Fruit fly (Drosophila melanogaster) whole organism, embryonic: Measurements from ENCODE around the gene Ctu2.
A peak's percentile ranks its signal among the peaks of the same experiment; 100 is the strongest.

Source experiments
- Atf3 ChIP-seq: fragments of 200-800 bp; sonication (Bioruptor generic); optimal IDR thresholded peaks from 3 replicates; lab custom pipeline; 2016; ENCODE audit warnings: missing biosample characterization, missing genetic modification characterization
- CG10366 ChIP-seq: fragments of 200-800 bp; sonication (Bioruptor generic); IDR thresholded peaks from 2 replicates; pipeline ENCODE4 v1.3.6; 2022; ENCODE audit warnings: missing biosample characterization, missing genetic modification characterization
- CG12071 ChIP-seq: fragments of 200-800 bp; sonication (Bioruptor generic); optimal IDR thresholded peaks from 3 replicates; lab custom pipeline; 2018; ENCODE audit warnings: missing biosample characterization, mild to moderate bottlenecking, missing genetic modification characterization
- CG13287 ChIP-seq: fragments of 200-800 bp; sonication (Bioruptor generic); IDR thresholded peaks from 2 replicates; pipeline ENCODE4 v1.3.6; 2022; ENCODE audit warnings: missing biosample characterization, missing genetic modification characterization; ENCODE audit not compliant: partially characterized antibody
- CG13894 ChIP-seq: fragments of 200-800 bp; sonication (Bioruptor generic); optimal IDR thresholded peaks from 3 replicates; lab custom pipeline; 2018; ENCODE audit warnings: missing biosample characterization, mild to moderate bottlenecking, missing genetic modification characterization, moderate library complexity
- CG14667 ChIP-seq: fragments of 200-800 bp; sonication (Bioruptor generic); IDR thresholded peaks from 2 replicates; pipeline ENCODE4 v1.3.6; 2022; ENCODE audit warnings: missing biosample characterization, missing genetic modification characterization
- CG14710 ChIP-seq: fragments of 200-800 bp; sonication (Bioruptor generic); optimal IDR thresholded peaks from 3 replicates; lab custom pipeline; 2019; ENCODE audit warnings: missing biosample characterization, mild to moderate bottlenecking, missing genetic modification characterization, moderate library complexity
- CG17361 ChIP-seq: fragments of 200-800 bp; sonication (Bioruptor generic); IDR thresholded peaks from 3 replicates; pipeline ENCODE4 v1.3.6; 2022; ENCODE audit warnings: missing biosample characterization, missing genetic modification characterization
- CG17568 ChIP-seq: fragments of 200-800 bp; sonication (Bioruptor generic); optimal IDR thresholded peaks from 2 replicates; lab custom pipeline; 2018; ENCODE audit warnings: missing biosample characterization, mild to moderate bottlenecking, missing genetic modification characterization, moderate library complexity
- CG2120 ChIP-seq: fragments of 200-800 bp; sonication (Bioruptor generic); optimal IDR thresholded peaks from 3 replicates; lab custom pipeline; 2016; ENCODE audit warnings: missing biosample characterization, missing genetic modification characterization
- CG2889 ChIP-seq: fragments of 200-800 bp; sonication (Bioruptor generic); IDR thresholded peaks from 3 replicates; pipeline ENCODE4 v1.3.6; 2022; ENCODE audit warnings: missing biosample characterization, missing genetic modification characterization
- CG4424 ChIP-seq: fragments of 200-800 bp; sonication (Bioruptor generic); optimal IDR thresholded peaks from 3 replicates; lab custom pipeline; 2016; ENCODE audit warnings: missing biosample characterization, missing genetic modification characterization
- CG6813 ChIP-seq: fragments of 200-800 bp; sonication (Bioruptor generic); optimal IDR thresholded peaks from 2 replicates; lab custom pipeline; 2017; ENCODE audit warnings: missing biosample characterization, missing genetic modification characterization, mild to moderate bottlenecking, moderate library complexity, missing genetic modification reagents
- CG7786 ChIP-seq: fragments of 200-800 bp; sonication (Bioruptor generic); optimal IDR thresholded peaks from 2 replicates; lab custom pipeline; 2016; ENCODE audit warnings: missing biosample characterization, missing genetic modification characterization
- CG7839 ChIP-seq: fragments of 200-800 bp; sonication (Bioruptor generic); optimal IDR thresholded peaks from 3 replicates; lab custom pipeline; 2018; ENCODE audit warnings: missing biosample characterization, mild to moderate bottlenecking, missing genetic modification characterization, moderate library complexity
- CG8290 ChIP-seq, 3 experiments: fragments of 200-800 bp; sonication (Bioruptor generic); optimal IDR thresholded peaks; 2 replicates each; lab custom pipeline; 2016 to 2019; ENCODE audit warnings: missing biosample characterization in 3 of 3, missing genetic modification characterization in 3 of 3, mild to moderate bottlenecking in 2 of 3, moderate library complexity in 1 of 3
- CG8478 ChIP-seq: fragments of >200 bp; optimal IDR thresholded peaks from 2 replicates; lab custom pipeline; 2018
- CG9609 ChIP-seq: fragments of 200-800 bp; sonication (Bioruptor generic); optimal IDR thresholded peaks from 3 replicates; lab custom pipeline; 2016; ENCODE audit warnings: missing biosample characterization, missing genetic modification characterization
- CG9797 ChIP-seq: fragments of 200-800 bp; sonication (Bioruptor generic); optimal IDR thresholded peaks from 3 replicates; lab custom pipeline; 2018; ENCODE audit warnings: missing biosample characterization, mild to moderate bottlenecking, missing genetic modification characterization
- Chrac-16 ChIP-seq: fragments of 200-800 bp; sonication (Bioruptor generic); optimal IDR thresholded peaks from 3 replicates; lab custom pipeline; 2016; ENCODE audit warnings: missing biosample characterization, missing genetic modification characterization
- CrebB ChIP-seq: fragments of 200-800 bp; sonication (Bioruptor generic); optimal IDR thresholded peaks from 3 replicates; lab custom pipeline; 2018; ENCODE audit warnings: missing biosample characterization, mild to moderate bottlenecking, missing genetic modification characterization
- Dek ChIP-seq: fragments of 200-800 bp; sonication (Bioruptor generic); optimal IDR thresholded peaks from 3 replicates; lab custom pipeline; 2019; ENCODE audit warnings: missing biosample characterization, mild to moderate bottlenecking, missing genetic modification characterization, moderate library complexity
- Eip74EF ChIP-seq, 2 experiments: fragments of 200-800 bp in 1 of 2; fragments of >200 bp in 1 of 2; sonication (Bioruptor generic) in 1 of 2; optimal IDR thresholded peaks; 2 replicates each; lab custom pipeline; 2017 to 2019; ENCODE audit warnings: missing biosample characterization in 2 of 2, missing genetic modification characterization in 2 of 2, mild to moderate bottlenecking in 1 of 2, moderate library complexity in 1 of 2
- Ets65A ChIP-seq: fragments of 200-800 bp; sonication (Bioruptor generic); peaks from one replicate; lab custom pipeline; 2016; ENCODE audit warnings: missing biosample characterization, missing genetic modification characterization
- Ets97D ChIP-seq: fragments of 200-800 bp; sonication (Bioruptor generic); optimal IDR thresholded peaks from 3 replicates; lab custom pipeline; 2016; ENCODE audit warnings: missing biosample characterization, missing genetic modification characterization
- Gsc ChIP-seq: fragments of 200-800 bp; sonication (Bioruptor generic); IDR thresholded peaks from 2 replicates; pipeline ENCODE4 v1.3.6; 2022; ENCODE audit warnings: missing biosample characterization, missing genetic modification characterization
- Gug ChIP-seq: fragments of 200-800 bp; sonication (Bioruptor generic); IDR thresholded peaks from 4 replicates; pipeline ENCODE4 v1.3.6; 2022; ENCODE audit warnings: missing biosample characterization, missing genetic modification characterization
- H2.0 ChIP-seq: fragments of 200-800 bp; sonication (Bioruptor generic); IDR thresholded peaks from 2 replicates; pipeline ENCODE4 v1.3.6; 2022; ENCODE audit warnings: missing biosample characterization, missing genetic modification characterization
- Hmr ChIP-seq: fragments of 200-800 bp; sonication (Bioruptor generic); optimal IDR thresholded peaks from 3 replicates; lab custom pipeline; 2017; ENCODE audit warnings: mild to moderate bottlenecking, missing biosample characterization, missing genetic modification reagents, missing genetic modification characterization
- Hr3 ChIP-seq: fragments of 200-800 bp; sonication (Bioruptor generic); optimal IDR thresholded peaks from 3 replicates; lab custom pipeline; 2016; ENCODE audit warnings: missing biosample characterization, missing genetic modification characterization
- MBD-R2 ChIP-seq: fragments of 200-800 bp; sonication (Bioruptor generic); IDR thresholded peaks from 2 replicates; pipeline ENCODE4 v1.3.6; 2022; ENCODE audit warnings: missing biosample characterization, missing genetic modification characterization
- Oli ChIP-seq: fragments of 200-800 bp; sonication (Bioruptor generic); optimal IDR thresholded peaks from 2 replicates; lab custom pipeline; 2018; ENCODE audit warnings: missing biosample characterization, mild to moderate bottlenecking, missing genetic modification characterization, moderate library complexity
- Scr ChIP-seq: fragments of 200-800 bp; sonication (Bioruptor generic); IDR thresholded peaks from 2 replicates; pipeline ENCODE4 v1.3.6; 2022; ENCODE audit warnings: missing biosample characterization, missing genetic modification characterization; ENCODE audit not compliant: partially characterized antibody
- ac ChIP-seq: fragments of 200-800 bp; sonication (Bioruptor generic); optimal IDR thresholded peaks from 3 replicates; lab custom pipeline; 2017; ENCODE audit warnings: missing biosample characterization, mild to moderate bottlenecking, missing genetic modification characterization
- bcd ChIP-seq: fragments of 200-800 bp; sonication (Bioruptor generic); optimal IDR thresholded peaks from 2 replicates; lab custom pipeline; 2017; ENCODE audit warnings: missing biosample characterization, mild to moderate bottlenecking, missing genetic modification characterization
- br ChIP-seq: fragments of >200 bp; optimal IDR thresholded peaks from 2 replicates; lab custom pipeline; 2017
- dan ChIP-seq: fragments of 200-800 bp; sonication (Bioruptor generic); IDR thresholded peaks from 2 replicates; pipeline ENCODE4 v1.3.6; 2022; ENCODE audit warnings: missing biosample characterization, missing genetic modification characterization
- en ChIP-seq: fragments of 200-800 bp; sonication (Bioruptor generic); optimal IDR thresholded peaks from 2 replicates; lab custom pipeline; 2016; ENCODE audit warnings: missing biosample characterization, missing genetic modification characterization
- fd3F ChIP-seq: fragments of 200-800 bp; sonication (Bioruptor generic); optimal IDR thresholded peaks from 2 replicates; lab custom pipeline; 2018; ENCODE audit warnings: missing biosample characterization, mild to moderate bottlenecking, missing genetic modification characterization, moderate library complexity
- gro ChIP-seq: fragments of 200-800 bp; sonication (Bioruptor generic); optimal IDR thresholded peaks from 2 replicates; lab custom pipeline; 2016; ENCODE audit warnings: missing biosample characterization, missing genetic modification characterization
- gsb ChIP-seq: fragments of 200-800 bp; sonication (Bioruptor generic); IDR thresholded peaks from 2 replicates; pipeline ENCODE4 v1.3.6; 2022; ENCODE audit warnings: missing biosample characterization, missing genetic modification characterization
- kay ChIP-seq: fragments of 200-800 bp; sonication (Bioruptor generic); optimal IDR thresholded peaks from 2 replicates; lab custom pipeline; 2016; ENCODE audit warnings: missing biosample characterization, missing genetic modification characterization
- luna ChIP-seq: fragments of 200-800 bp; sonication (Bioruptor generic); optimal IDR thresholded peaks from 2 replicates; lab custom pipeline; 2016; ENCODE audit warnings: missing biosample characterization, missing genetic modification characterization
- mirr ChIP-seq: fragments of 200-800 bp; sonication (Bioruptor generic); optimal IDR thresholded peaks from 3 replicates; lab custom pipeline; 2018; ENCODE audit warnings: missing biosample characterization, mild to moderate bottlenecking, missing genetic modification characterization
- pan ChIP-seq, 4 experiments: fragments of >200 bp in 3 of 4; fragments of 200-800 bp in 1 of 4; sonication (Bioruptor generic) in 1 of 4; optimal IDR thresholded peaks in 3 of 4; IDR thresholded peaks in 1 of 4; 2 replicates each; pipeline versions ENCODE4 v1.3.6 to Lab custom; 2017 to 2022; ENCODE audit warnings: missing biosample characterization in 2 of 4, missing genetic modification characterization in 2 of 4, mixed read lengths in 1 of 4
- pb ChIP-seq: fragments of 200-800 bp; sonication (Bioruptor generic); optimal IDR thresholded peaks from 3 replicates; lab custom pipeline; 2016; ENCODE audit warnings: missing biosample characterization, missing genetic modification characterization
- pros ChIP-seq: fragments of 200-800 bp; sonication (Bioruptor generic); optimal IDR thresholded peaks from 3 replicates; lab custom pipeline; 2019; ENCODE audit warnings: missing biosample characterization, mild to moderate bottlenecking, missing genetic modification characterization, moderate library complexity
- sug ChIP-seq: fragments of 200-800 bp; optimal IDR thresholded peaks from 2 replicates; lab custom pipeline; 2019; ENCODE audit warnings: missing biosample characterization, mild to moderate bottlenecking, missing genetic modification characterization, moderate library complexity
- tio ChIP-seq: fragments of 200-800 bp; sonication (Bioruptor generic); optimal IDR thresholded peaks from 2 replicates; lab custom pipeline; 2017; ENCODE audit warnings: missing biosample characterization, missing genetic modification characterization, inconsistent platforms
- wdn ChIP-seq: fragments of 200-800 bp; sonication (Bioruptor generic); IDR thresholded peaks from 2 replicates; pipeline ENCODE4 v1.3.6; 2022; ENCODE audit warnings: missing biosample characterization, missing genetic modification characterization
- zfh2 ChIP-seq: fragments of 200-800 bp; sonication (Bioruptor generic); optimal IDR thresholded peaks from 2 replicates; lab custom pipeline; 2016; ENCODE audit warnings: missing biosample characterization, missing genetic modification characterization

Gene Ctu2

DNA sequence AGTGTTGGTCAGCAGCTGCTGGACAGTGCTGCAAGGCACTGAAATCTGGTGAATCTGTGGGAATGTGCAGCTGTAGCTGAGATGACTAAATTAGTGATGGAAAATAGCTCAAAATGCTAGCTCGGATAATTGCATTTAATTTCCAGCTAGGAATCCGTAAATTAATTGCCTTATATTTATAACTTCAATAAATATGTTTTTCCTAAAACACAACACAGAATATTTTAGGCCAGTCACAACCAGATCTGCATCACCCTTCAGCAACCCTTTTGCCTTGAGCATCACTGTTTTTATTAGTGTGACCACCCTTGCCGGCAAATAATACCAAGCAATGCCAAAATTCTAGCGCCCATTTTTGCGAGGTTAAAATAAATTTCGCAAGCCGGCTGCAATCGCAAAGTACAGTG is 48.3 kb downstream of the Ctu2 start, which contains the start of gene Hs2st (continued):
- TF ChIP-seq mirr (GFP tag; lab: Kevin White, UChicago) (peak; percentile 79), CG13287 (GFP tag; lab: Robert Waterston, UW) (peak; percentile 62), luna (GFP tag; lab: Kevin White, UChicago) (peak; percentile 83), CG13894 (peak; percentile 90), sug (tag; lab: Kevin White, UChicago) (peak; percentile 94), CG6813 (GFP tag; lab: Kevin White, UChicago) (peak; percentile 61), Eip74EF (GFP tag; optimal IDR thresholded peaks at IDR 0.05; lab: Kevin White, UChicago) (no peak), Chrac-16 (peak; percentile 97), tio (GFP tag; lab: Kevin White, UChicago) (peak; percentile 87), Dek (tag; lab: Kevin White, UChicago) (peak; percentile 83), gro (GFP tag; lab: Kevin White, UChicago) (peak; percentile 96), CrebB (tag; lab: Kevin White, UChicago) (peak; percentile 80), CG9609 (GFP tag; lab: Kevin White, UChicago) (peak; percentile 96), Ets65A (GFP tag; lab: Kevin White, UChicago) (peak; percentile 100), Hmr (GFP tag; lab: Kevin White, UChicago) (peak; percentile 95), CG17361 (GFP tag; lab: Robert Waterston, UW) (peak; percentile 95), gsb (GFP tag; lab: Robert Waterston, UW) (peak; percentile 68), bcd (GFP tag; lab: Kevin White, UChicago) (peak; percentile 92), en (GFP tag; lab: Kevin White, UChicago) (peak; percentile 64), wdn (peak; percentile 89), dan (peak; percentile 85), CG2889 (GFP tag; lab: Robert Waterston, UW) (peak; percentile 90), Gsc (peak; percentile 87), Oli (peak; percentile 85), CG10366 (peak; percentile 93), fd3F (GFP tag; lab: Kevin White, UChicago) (peak; percentile 88), CG17568 (no peak), pb (GFP tag; lab: Kevin White, UChicago) (peak; percentile 83), zfh2 (peak; percentile 98), Gug (GFP tag; lab: Robert Waterston, UW) (peak; percentile 93), CG8478 (lab: Kevin White, UChicago) (no peak), CG9797 (peak; percentile 84), CG2120 (peak; percentile 98), CG7839 (tag; lab: Kevin White, UChicago) (peak; percentile 91), CG14667 (peak; percentile 92), MBD-R2 (GFP tag; lab: Robert Waterston, UW) (peak; percentile 98), br (lab: Kevin White, UChicago) (no peak), Scr (GFP tag; lab: Robert Waterston, UW) (peak; percentile 59), kay (peak; percentile 91), H2.0 (GFP tag; lab: Robert Waterston, UW) (peak; percentile 90), CG12071 (GFP tag; lab: Kevin White, UChicago) (peak; percentile 47), Ets97D (GFP tag; lab: Kevin White, UChicago) (peak; percentile 89), CG4424 (peak; percentile 93), Hr3 (GFP tag; lab: Kevin White, UChicago) (peak; percentile 97), Atf3 (GFP tag; lab: Kevin White, UChicago) (peak; percentile 94), CG7786 (GFP tag; lab: Kevin White, UChicago) (peak; percentile 96), CG14710 (tag; lab: Kevin White, UChicago) (peak; percentile 93), pros (GFP tag; lab: Kevin White, UChicago) (peak; percentile 1), pan (optimal IDR thresholded peaks at IDR 0.05; lab: Kevin White, UChicago) (no peak), pan (GFP tag; optimal IDR thresholded peaks at IDR 0.05 in 1 of 2, IDR thresholded peaks at IDR 0.05 in 1 of 2) (peak in 1 of 2 experiments; percentile 93), CG8290 (GFP tag; optimal IDR thresholded peaks at IDR 0.05; lab: Kevin White, UChicago) (peak; percentile 94), CG8290 (tag; optimal IDR thresholded peaks at IDR 0.05; lab: Kevin White, UChicago) (peak; percentile 83 to 95), ac (peak; percentile 59)
